Fruit fly (Drosophila melanogaster) whole organism, embryonic: ENCODE data around the gene Rab3GAP1.

ENCODE experiments used
- Ada2b ChIP-seq: fragments of 200-800 bp; sonication (Bioruptor generic); IDR thresholded peaks from 2 replicates; pipeline ENCODE4 v1.3.6; 2022; ENCODE audit warnings: missing biosample characterization, missing genetic modification characterization
- Atf-2 ChIP-seq: fragments of 200-800 bp; sonication (Bioruptor generic); optimal IDR thresholded peaks from 2 replicates; lab custom pipeline; 2016; ENCODE audit warnings: missing biosample characterization, missing genetic modification characterization
- BEAF-32 ChIP-seq: fragments of 200-800 bp; sonication (Bioruptor generic); optimal IDR thresholded peaks from 3 replicates; lab custom pipeline; 2017; ENCODE audit warnings: missing biosample characterization, missing genetic modification characterization, mild to moderate bottlenecking, moderate library complexity, missing genetic modification reagents
- CG10431 ChIP-seq: fragments of 200-800 bp; sonication (Bioruptor generic); optimal IDR thresholded peaks from 3 replicates; lab custom pipeline; 2018; ENCODE audit warnings: missing biosample characterization, mild to moderate bottlenecking, missing genetic modification characterization
- CG12299 ChIP-seq: fragments of 200-800 bp; sonication (Bioruptor generic); optimal IDR thresholded peaks from 2 replicates; lab custom pipeline; 2018; ENCODE audit warnings: missing biosample characterization, mild to moderate bottlenecking, missing genetic modification characterization
- CG12769 ChIP-seq: fragments of 200-800 bp; sonication (Bioruptor generic); optimal IDR thresholded peaks from 2 replicates; lab custom pipeline; 2019; ENCODE audit warnings: missing biosample characterization, mild to moderate bottlenecking, missing genetic modification characterization, moderate library complexity
- CG14441 ChIP-seq: fragments of 200-800 bp; sonication (Bioruptor generic); IDR thresholded peaks from 2 replicates; pipeline ENCODE4 v1.3.6; 2022; ENCODE audit warnings: missing biosample characterization, missing genetic modification characterization
- CG14860 ChIP-seq: fragments of 200-800 bp; sonication (Bioruptor generic); IDR thresholded peaks from 3 replicates; pipeline ENCODE4 v1.3.6; 2022; ENCODE audit warnings: missing biosample characterization, missing genetic modification characterization; ENCODE audit not compliant: partially characterized antibody
- CG1603 ChIP-seq: fragments of 200-800 bp; sonication (Bioruptor generic); optimal IDR thresholded peaks from 2 replicates; lab custom pipeline; 2019; ENCODE audit warnings: missing biosample characterization, mild to moderate bottlenecking, missing genetic modification characterization, moderate library complexity
- CG16815 ChIP-seq: fragments of 200-800 bp; sonication (Bioruptor generic); optimal IDR thresholded peaks from 3 replicates; lab custom pipeline; 2017; ENCODE audit warnings: missing biosample characterization, mild to moderate bottlenecking, missing genetic modification characterization
- CG2116 ChIP-seq: fragments of 200-800 bp; sonication (Bioruptor generic); optimal IDR thresholded peaks from 3 replicates; lab custom pipeline; 2018; ENCODE audit warnings: missing biosample characterization, mild to moderate bottlenecking, missing genetic modification characterization
- CG3065 ChIP-seq: fragments of 200-800 bp; sonication (Bioruptor generic); optimal IDR thresholded peaks from 2 replicates; lab custom pipeline; 2016; ENCODE audit warnings: missing biosample characterization, missing genetic modification characterization
- CG3281 ChIP-seq: fragments of 200-800 bp; sonication (Bioruptor generic); optimal IDR thresholded peaks from 3 replicates; lab custom pipeline; 2017; ENCODE audit warnings: missing biosample characterization, mild to moderate bottlenecking, missing genetic modification characterization
- CG3726 ChIP-seq: fragments of 200-800 bp; sonication (Bioruptor generic); IDR thresholded peaks from 3 replicates; pipeline ENCODE4, ENCODE4 v1.3.6; 2022; ENCODE audit warnings: missing biosample characterization, missing genetic modification characterization
- CG8944 ChIP-seq: fragments of 200-800 bp; sonication (Bioruptor generic); optimal IDR thresholded peaks from 3 replicates; lab custom pipeline; 2016; ENCODE audit warnings: missing biosample characterization, missing genetic modification characterization
- CG9876 ChIP-seq: fragments of 200-800 bp; sonication (Bioruptor generic); optimal IDR thresholded peaks from 2 replicates; lab custom pipeline; 2016; ENCODE audit warnings: missing biosample characterization, missing genetic modification characterization
- D ChIP-seq, 2 experiments: fragments of 200-800 bp in 1 of 2; fragments of >200 bp in 1 of 2; sonication (Bioruptor generic) in 1 of 2; optimal IDR thresholded peaks; 2 replicates in 1 of 2; 3 replicates in 1 of 2; lab custom pipeline; 2017; ENCODE audit warnings: mild to moderate bottlenecking in 1 of 2, missing biosample characterization in 1 of 2, missing genetic modification characterization in 1 of 2, missing genetic modification reagents in 1 of 2
- D19A ChIP-seq: fragments of 200-800 bp; optimal IDR thresholded peaks from 3 replicates; lab custom pipeline; 2019; ENCODE audit warnings: missing biosample characterization, mild to moderate bottlenecking, missing genetic modification characterization, moderate library complexity
- Deaf1 ChIP-seq: fragments of 200-800 bp; optimal IDR thresholded peaks from 3 replicates; lab custom pipeline; 2019; ENCODE audit warnings: missing biosample characterization, mild to moderate bottlenecking, missing genetic modification characterization, moderate library complexity
- Dip2 ChIP-seq: fragments of 200-800 bp; sonication (Bioruptor generic); IDR thresholded peaks from 2 replicates; pipeline ENCODE4 v1.3.6; 2022; ENCODE audit warnings: missing biosample characterization, missing genetic modification characterization
- Doc3 ChIP-seq: fragments of 200-800 bp; sonication (Bioruptor generic); IDR thresholded peaks from 3 replicates; pipeline ENCODE4 v1.3.6; 2022; ENCODE audit warnings: missing biosample characterization, missing genetic modification characterization; ENCODE audit not compliant: partially characterized antibody
- Dref ChIP-seq: fragments of 200-800 bp; sonication (Bioruptor generic); IDR thresholded peaks from 2 replicates; pipeline ENCODE4 v1.3.6; 2022; ENCODE audit warnings: missing biosample characterization, missing genetic modification characterization
- HLH3B ChIP-seq: fragments of 200-800 bp; sonication (Bioruptor generic); IDR thresholded peaks from 2 replicates; pipeline ENCODE4 v1.3.6; 2022; ENCODE audit warnings: missing biosample characterization, missing genetic modification characterization
- Hmx ChIP-seq: fragments of 200-800 bp; sonication (Bioruptor generic); optimal IDR thresholded peaks from 2 replicates; lab custom pipeline; 2016; ENCODE audit warnings: missing biosample characterization, missing genetic modification characterization
- Hr3 ChIP-seq: fragments of 200-800 bp; sonication (Bioruptor generic); optimal IDR thresholded peaks from 3 replicates; lab custom pipeline; 2016; ENCODE audit warnings: missing biosample characterization, missing genetic modification characterization
- Sox102F ChIP-seq: fragments of 200-800 bp; sonication (Bioruptor generic); optimal IDR thresholded peaks from 2 replicates; lab custom pipeline; 2018; ENCODE audit warnings: missing biosample characterization, mild to moderate bottlenecking, missing genetic modification characterization, moderate library complexity
- Stat92E ChIP-seq, 3 experiments: fragments of >200 bp in 2 of 3; fragments of 200-800 bp in 1 of 3; sonication (Bioruptor generic) in 1 of 3; optimal IDR thresholded peaks; 2 replicates each; lab custom pipeline; 2017 to 2019; ENCODE audit warnings: missing biosample characterization in 3 of 3, missing genetic modification characterization in 3 of 3, mild to moderate bottlenecking in 1 of 3, moderate library complexity in 1 of 3
- Taf1 ChIP-seq: fragments of 200-800 bp; sonication (Bioruptor generic); IDR thresholded peaks from 2 replicates; pipeline ENCODE4 v1.3.6; 2022; ENCODE audit warnings: missing biosample characterization, missing genetic modification characterization
- Vsx1 ChIP-seq: fragments of 200-800 bp; sonication (Bioruptor generic); optimal IDR thresholded peaks from 2 replicates; lab custom pipeline; 2017; ENCODE audit warnings: missing biosample characterization, mild to moderate bottlenecking, missing genetic modification characterization, missing genetic modification reagents
- Xrp1 ChIP-seq: fragments of 200-800 bp; sonication (Bioruptor generic); IDR thresholded peaks from 2 replicates; pipeline ENCODE4 v1.3.6; 2022; ENCODE audit warnings: missing biosample characterization, missing genetic modification characterization
- ac ChIP-seq: fragments of 200-800 bp; sonication (Bioruptor generic); optimal IDR thresholded peaks from 3 replicates; lab custom pipeline; 2017; ENCODE audit warnings: missing biosample characterization, mild to moderate bottlenecking, missing genetic modification characterization
- ase ChIP-seq: fragments of 200-800 bp; sonication (Bioruptor generic); IDR thresholded peaks from 3 replicates; pipeline ENCODE4 v1.3.6; 2022; ENCODE audit warnings: missing biosample characterization, missing genetic modification characterization
- br ChIP-seq: fragments of >200 bp; optimal IDR thresholded peaks from 2 replicates; lab custom pipeline; 2017
- bsh ChIP-seq, 2 experiments: fragments of 200-800 bp; sonication (Bioruptor generic); optimal IDR thresholded peaks; 2 replicates each; lab custom pipeline; 2017 to 2018; ENCODE audit warnings: mild to moderate bottlenecking in 2 of 2, missing biosample characterization in 2 of 2, missing genetic modification characterization in 2 of 2, moderate library complexity in 1 of 2
- da ChIP-seq: fragments of 200-800 bp; sonication (Bioruptor generic); optimal IDR thresholded peaks from 2 replicates; lab custom pipeline; 2016; ENCODE audit warnings: missing biosample characterization, missing genetic modification characterization
- disco-r ChIP-seq: fragments of 200-800 bp; sonication (Bioruptor generic); optimal IDR thresholded peaks from 2 replicates; lab custom pipeline; 2016; ENCODE audit warnings: missing biosample characterization, missing genetic modification characterization
- emc ChIP-seq: fragments of 200-800 bp; sonication (Bioruptor generic); optimal IDR thresholded peaks from 2 replicates; lab custom pipeline; 2016; ENCODE audit warnings: missing biosample characterization, missing genetic modification characterization
- en ChIP-seq: fragments of 200-800 bp; sonication (Bioruptor generic); optimal IDR thresholded peaks from 2 replicates; lab custom pipeline; 2016; ENCODE audit warnings: missing biosample characterization, missing genetic modification characterization
- exex ChIP-seq: fragments of 200-800 bp; sonication (Bioruptor generic); optimal IDR thresholded peaks from 4 replicates; lab custom pipeline; 2018; ENCODE audit warnings: missing biosample characterization, mild to moderate bottlenecking, missing genetic modification characterization, moderate library complexity
- ftz-f1 ChIP-seq: fragments of 200-800 bp; sonication (Bioruptor generic); optimal IDR thresholded peaks from 2 replicates; lab custom pipeline; 2016; ENCODE audit warnings: missing biosample characterization, missing genetic modification characterization
- fu2 ChIP-seq: fragments of 200-800 bp; sonication (Bioruptor generic); optimal IDR thresholded peaks from 2 replicates; lab custom pipeline; 2016; ENCODE audit warnings: missing biosample characterization, missing genetic modification characterization
- nau ChIP-seq: fragments of 200-800 bp; sonication (Bioruptor generic); optimal IDR thresholded peaks from 3 replicates; lab custom pipeline; 2017; ENCODE audit warnings: missing biosample characterization, mild to moderate bottlenecking, missing genetic modification characterization, missing genetic modification reagents
- otp ChIP-seq: fragments of 200-800 bp; sonication (Bioruptor generic); IDR thresholded peaks from 3 replicates; pipeline ENCODE4, ENCODE4 v1.3.6; 2022; ENCODE audit warnings: missing biosample characterization, missing genetic modification characterization
- pan ChIP-seq, 4 experiments: fragments of >200 bp in 3 of 4; fragments of 200-800 bp in 1 of 4; sonication (Bioruptor generic) in 1 of 4; optimal IDR thresholded peaks in 3 of 4; IDR thresholded peaks in 1 of 4; 2 replicates each; pipeline versions ENCODE4 v1.3.6 to Lab custom; 2017 to 2022; ENCODE audit warnings: missing biosample characterization in 2 of 4, missing genetic modification characterization in 2 of 4, mixed read lengths in 1 of 4
- sim ChIP-seq: fragments of 200-800 bp; sonication (Bioruptor generic); IDR thresholded peaks from 2 replicates; pipeline ENCODE4 v1.3.6; 2022; ENCODE audit warnings: missing biosample characterization, missing genetic modification characterization
- so ChIP-seq: fragments of 200-800 bp; sonication (Bioruptor generic); IDR thresholded peaks from 3 replicates; pipeline ENCODE4 v1.3.6; 2022; ENCODE audit warnings: missing biosample characterization, missing genetic modification characterization
- tio ChIP-seq: fragments of 200-800 bp; sonication (Bioruptor generic); optimal IDR thresholded peaks from 2 replicates; lab custom pipeline; 2017; ENCODE audit warnings: missing biosample characterization, missing genetic modification characterization, inconsistent platforms
- ttk ChIP-seq: fragments of 200-800 bp; sonication (Bioruptor generic); IDR thresholded peaks from 2 replicates; pipeline ENCODE4 v2.1.2; 2022; ENCODE audit warnings: missing biosample characterization, missing genetic modification characterization
- tx ChIP-seq: fragments of 200-800 bp; sonication (Bioruptor generic); optimal IDR thresholded peaks from 2 replicates; lab custom pipeline; 2016; ENCODE audit warnings: missing biosample characterization, missing genetic modification characterization

Gene Rab3GAP1

dm6 chr2L:1649828-1650429 lies 39.0 kb upstream of the Rab3GAP1 start (continued):
- TF ChIP-seq D (optimal IDR thresholded peaks at IDR 0.05; lab: Kevin White, UChicago) (no peak), D (GFP tag; optimal IDR thresholded peaks at IDR 0.05; lab: Kevin White, UChicago) (no peak), otp (GFP tag; lab: Robert Waterston, UW) (no peak), tio (GFP tag; lab: Kevin White, UChicago) (no peak), Dip2 (GFP tag; lab: Robert Waterston, UW) (no peak), Doc3 (no peak), Ada2b (GFP tag; lab: Robert Waterston, UW) (peak; percentile 33; the same call in 1 of the 2 replicates), tx (no peak), CG2116 (GFP tag; lab: Kevin White, UChicago) (no peak), Deaf1 (tag; lab: Kevin White, UChicago) (peak; percentile 65), Hr3 (no peak), en (GFP tag; lab: Kevin White, UChicago) (peak; percentile 56), disco-r (GFP tag; lab: Kevin White, UChicago) (no peak), CG14441 (GFP tag; lab: Robert Waterston, UW) (no peak), pan (optimal IDR thresholded peaks at IDR 0.05; lab: Kevin White, UChicago) (no peak), pan (GFP tag; optimal IDR thresholded peaks at IDR 0.05 in 1 of 2, IDR thresholded peaks at IDR 0.05 in 1 of 2) (no peak), HLH3B (peak; percentile 46), Atf-2 (GFP tag; lab: Kevin White, UChicago) (no peak), bsh (GFP tag; optimal IDR thresholded peaks at IDR 0.05; lab: Kevin White, UChicago) (peak in 1 of 2 experiments; percentile 34), da (no peak), CG12299 (no peak), so (GFP tag; lab: Robert Waterston, UW) (no peak; the same call in 2 of the 3 replicates), emc (GFP tag; lab: Kevin White, UChicago) (no peak), CG12769 (peak; percentile 19), Stat92E (GFP tag; optimal IDR thresholded peaks at IDR 0.05; lab: Kevin White, UChicago) (no peak), br (no peak), BEAF-32 (GFP tag; lab: Kevin White, UChicago) (no peak), D19A (no peak), exex (tag; lab: Kevin White, UChicago) (no peak), CG1603 (tag; lab: Kevin White, UChicago) (peak; percentile 60), CG3065 (GFP tag; lab: Kevin White, UChicago) (no peak), sim (GFP tag; lab: Robert Waterston, UW) (0 out of 2 replicates have a peak, but pooled peaks have one; percentile 13), CG3281 (GFP tag; lab: Kevin White, UChicago) (no peak), CG10431 (no peak), ac (no peak), Sox102F (GFP tag; lab: Kevin White, UChicago) (no peak), CG14860 (GFP tag; lab: Robert Waterston, UW) (no peak), Taf1 (peak; percentile 3; the same call in 1 of the 2 replicates), ftz-f1 (GFP tag; lab: Kevin White, UChicago) (peak; percentile 30), Vsx1 (GFP tag; lab: Kevin White, UChicago) (no peak), Dref (no peak), fu2 (GFP tag; lab: Kevin White, UChicago) (no peak), Xrp1 (GFP tag; lab: Robert Waterston, UW) (peak; percentile 18; the same call in 1 of the 2 replicates), CG3726 (GFP tag; lab: Robert Waterston, UW) (0 out of 3 replicates have a peak, but pooled peaks have one; percentile 6), CG8944 (no peak), nau (GFP tag; lab: Kevin White, UChicago) (no peak), Hmx (GFP tag; lab: Kevin White, UChicago) (no peak), CG9876 (no peak), ase (GFP tag; lab: Robert Waterston, UW) (peak; percentile 5; the same call in 1 of the 3 replicates), CG16815 (no peak), ttk (GFP tag; lab: Robert Waterston, UW) (no peak)
